Fruit fly (Drosophila melanogaster) whole organism, embryonic: ENCODE data around the gene Idua.
A peak's percentile ranks its signal among the peaks of the same experiment; 100 is the strongest.

Experiments used
- Ada2b ChIP-seq: fragments of 200-800 bp; sonication (Bioruptor generic); IDR thresholded peaks from 2 replicates; pipeline ENCODE4 v1.3.6; 2022; ENCODE audit warnings: missing biosample characterization, missing genetic modification characterization
- Atf6 ChIP-seq: fragments of 200-800 bp; sonication (Bioruptor generic); IDR thresholded peaks from 2 replicates; pipeline ENCODE4 v1.3.6; 2022; ENCODE audit warnings: missing biosample characterization, missing genetic modification characterization
- CG10147 ChIP-seq: fragments of 200-800 bp; sonication (Bioruptor generic); optimal IDR thresholded peaks from 2 replicates; lab custom pipeline; 2019; ENCODE audit warnings: missing biosample characterization, mild to moderate bottlenecking, missing genetic modification characterization, moderate library complexity
- CG10209 ChIP-seq: fragments of 200-800 bp; sonication (Bioruptor generic); optimal IDR thresholded peaks from 3 replicates; lab custom pipeline; 2017; ENCODE audit warnings: missing biosample characterization, mild to moderate bottlenecking, missing genetic modification characterization, missing genetic modification reagents
- CG10267 ChIP-seq: fragments of 200-800 bp; sonication (Bioruptor generic); optimal IDR thresholded peaks from 2 replicates; lab custom pipeline; 2018; ENCODE audit warnings: missing biosample characterization, mild to moderate bottlenecking, missing genetic modification characterization, moderate library complexity
- CG10366 ChIP-seq: fragments of 200-800 bp; sonication (Bioruptor generic); IDR thresholded peaks from 2 replicates; pipeline ENCODE4 v1.3.6; 2022; ENCODE audit warnings: missing biosample characterization, missing genetic modification characterization
- CG11504 ChIP-seq: fragments of 200-800 bp; sonication (Bioruptor generic); optimal IDR thresholded peaks from 3 replicates; lab custom pipeline; 2019; ENCODE audit warnings: missing biosample characterization, mild to moderate bottlenecking, missing genetic modification characterization, moderate library complexity
- CG12391 ChIP-seq: fragments of 200-800 bp; sonication (Bioruptor generic); optimal IDR thresholded peaks from 3 replicates; lab custom pipeline; 2018; ENCODE audit warnings: missing biosample characterization, mild to moderate bottlenecking, missing genetic modification characterization, moderate library complexity
- CG13424 ChIP-seq: fragments of 200-800 bp; sonication (Bioruptor generic); optimal IDR thresholded peaks from 2 replicates; lab custom pipeline; 2019; ENCODE audit warnings: missing biosample characterization, mild to moderate bottlenecking, missing genetic modification characterization, moderate library complexity
- CG15011 ChIP-seq: fragments of 200-800 bp; sonication (Bioruptor generic); optimal IDR thresholded peaks from 3 replicates; lab custom pipeline; 2018; ENCODE audit warnings: missing biosample characterization, mild to moderate bottlenecking, missing genetic modification characterization
- CG1529 ChIP-seq: fragments of 200-800 bp; sonication (Bioruptor generic); optimal IDR thresholded peaks from 3 replicates; lab custom pipeline; 2018; ENCODE audit warnings: missing biosample characterization, missing genetic modification characterization
- CG17359 ChIP-seq: fragments of 200-800 bp; sonication (Bioruptor generic); optimal IDR thresholded peaks from 3 replicates; lab custom pipeline; 2018; ENCODE audit warnings: missing biosample characterization, mild to moderate bottlenecking, missing genetic modification characterization, moderate library complexity
- CG17361 ChIP-seq: fragments of 200-800 bp; sonication (Bioruptor generic); IDR thresholded peaks from 3 replicates; pipeline ENCODE4 v1.3.6; 2022; ENCODE audit warnings: missing biosample characterization, missing genetic modification characterization
- CG2678 ChIP-seq: fragments of 200-800 bp; sonication (Bioruptor generic); optimal IDR thresholded peaks from 3 replicates; lab custom pipeline; 2019; ENCODE audit warnings: missing biosample characterization, mild to moderate bottlenecking, missing genetic modification characterization, moderate library complexity
- CG2712 ChIP-seq: fragments of 200-800 bp; optimal IDR thresholded peaks from 3 replicates; lab custom pipeline; 2019; ENCODE audit warnings: missing biosample characterization, mild to moderate bottlenecking, missing genetic modification characterization, moderate library complexity
- CG3281 ChIP-seq: fragments of 200-800 bp; sonication (Bioruptor generic); optimal IDR thresholded peaks from 3 replicates; lab custom pipeline; 2017; ENCODE audit warnings: missing biosample characterization, mild to moderate bottlenecking, missing genetic modification characterization
- CG4360 ChIP-seq: fragments of 200-800 bp; sonication (Bioruptor generic); IDR thresholded peaks from 2 replicates; pipeline ENCODE4 v1.3.6; 2022; ENCODE audit warnings: missing biosample characterization, missing genetic modification characterization
- CG4424 ChIP-seq: fragments of 200-800 bp; sonication (Bioruptor generic); optimal IDR thresholded peaks from 3 replicates; lab custom pipeline; 2016; ENCODE audit warnings: missing biosample characterization, missing genetic modification characterization
- CG7556 ChIP-seq: fragments of 200-800 bp; sonication (Bioruptor generic); optimal IDR thresholded peaks from 2 replicates; lab custom pipeline; 2017; ENCODE audit warnings: missing biosample characterization, mild to moderate bottlenecking, missing genetic modification characterization
- CG7987 ChIP-seq: fragments of 200-800 bp; sonication (Bioruptor generic); optimal IDR thresholded peaks from 2 replicates; lab custom pipeline; 2018; ENCODE audit warnings: missing biosample characterization, mild to moderate bottlenecking, missing genetic modification characterization, moderate library complexity
- CG8924 ChIP-seq: fragments of 200-800 bp; optimal IDR thresholded peaks from 3 replicates; lab custom pipeline; 2019; ENCODE audit warnings: missing biosample characterization, mild to moderate bottlenecking, missing genetic modification characterization, moderate library complexity
- CG9215 ChIP-seq: fragments of 200-800 bp; sonication (Bioruptor generic); IDR thresholded peaks from 2 replicates; pipeline ENCODE4 v1.3.6; 2022; ENCODE audit warnings: missing biosample characterization, missing genetic modification characterization
- CG9817 ChIP-seq: fragments of 200-800 bp; sonication (Bioruptor generic); optimal IDR thresholded peaks from 2 replicates; lab custom pipeline; 2018; ENCODE audit warnings: missing biosample characterization, mild to moderate bottlenecking, missing genetic modification characterization, moderate library complexity
- CG9932 ChIP-seq: fragments of 200-800 bp; sonication (Bioruptor generic); IDR thresholded peaks from 2 replicates; pipeline ENCODE4 v1.3.6; 2022; ENCODE audit warnings: missing biosample characterization, missing genetic modification characterization
- CoRest ChIP-seq: fragments of 200-800 bp; sonication (Bioruptor generic); optimal IDR thresholded peaks from 3 replicates; lab custom pipeline; 2018; ENCODE audit warnings: missing biosample characterization, mild to moderate bottlenecking, missing genetic modification characterization, moderate library complexity
- Ets65A ChIP-seq: fragments of 200-800 bp; sonication (Bioruptor generic); peaks from one replicate; lab custom pipeline; 2016; ENCODE audit warnings: missing biosample characterization, missing genetic modification characterization
- Fer3 ChIP-seq: fragments of 200-800 bp; sonication (Bioruptor generic); optimal IDR thresholded peaks from 2 replicates; lab custom pipeline; 2018; ENCODE audit warnings: missing biosample characterization, mild to moderate bottlenecking, missing genetic modification characterization, moderate library complexity
- HHEX ChIP-seq: fragments of 200-800 bp; sonication (Bioruptor generic); optimal IDR thresholded peaks from 3 replicates; lab custom pipeline; 2017; ENCODE audit warnings: missing biosample characterization, mild to moderate bottlenecking, missing genetic modification characterization, missing genetic modification reagents
- Hand ChIP-seq: fragments of 200-800 bp; sonication (Bioruptor generic); optimal IDR thresholded peaks from 2 replicates; lab custom pipeline; 2017; ENCODE audit warnings: mild to moderate bottlenecking, missing biosample characterization, missing genetic modification reagents, missing genetic modification characterization
- Med ChIP-seq: fragments of 200-800 bp; sonication (Bioruptor generic); peaks from one replicate; lab custom pipeline; 2016; ENCODE audit warnings: missing biosample characterization, missing genetic modification characterization, mild to moderate bottlenecking, inconsistent platforms, moderate library complexity
- Meics ChIP-seq: fragments of 200-800 bp; sonication (Bioruptor generic); optimal IDR thresholded peaks from 2 replicates; lab custom pipeline; 2017; ENCODE audit warnings: missing biosample characterization, mild to moderate bottlenecking, missing genetic modification characterization
- Oli ChIP-seq: fragments of 200-800 bp; sonication (Bioruptor generic); optimal IDR thresholded peaks from 2 replicates; lab custom pipeline; 2018; ENCODE audit warnings: missing biosample characterization, mild to moderate bottlenecking, missing genetic modification characterization, moderate library complexity
- Rfx ChIP-seq: fragments of 200-800 bp; sonication (Bioruptor generic); IDR thresholded peaks from 2 replicates; pipeline ENCODE4 v1.3.6; 2022; ENCODE audit warnings: missing biosample characterization, missing genetic modification characterization
- corto ChIP-seq: fragments of 200-800 bp; sonication (Bioruptor generic); optimal IDR thresholded peaks from 2 replicates; lab custom pipeline; 2016; ENCODE audit warnings: missing biosample characterization, mild to moderate bottlenecking, missing genetic modification characterization, moderate library complexity
- dysf ChIP-seq: fragments of 200-800 bp; sonication (Bioruptor generic); IDR thresholded peaks from 3 replicates; pipeline ENCODE4 v1.3.6; 2022; ENCODE audit warnings: missing biosample characterization, missing genetic modification characterization
- esg ChIP-seq: fragments of 200-800 bp; sonication (Bioruptor generic); conservative IDR thresholded peaks from 2 replicates; pipeline ENCODE4 v1.3.6; 2022; ENCODE audit warnings: missing biosample characterization, missing genetic modification characterization
- fd3F ChIP-seq: fragments of 200-800 bp; sonication (Bioruptor generic); optimal IDR thresholded peaks from 2 replicates; lab custom pipeline; 2018; ENCODE audit warnings: missing biosample characterization, mild to moderate bottlenecking, missing genetic modification characterization, moderate library complexity
- ind ChIP-seq: fragments of 200-800 bp; sonication (Bioruptor generic); optimal IDR thresholded peaks from 3 replicates; lab custom pipeline; 2016; ENCODE audit warnings: missing biosample characterization, missing genetic modification characterization
- lab ChIP-seq: fragments of 200-800 bp; sonication (Bioruptor generic); optimal IDR thresholded peaks from 3 replicates; lab custom pipeline; 2017; ENCODE audit warnings: missing biosample characterization, missing genetic modification characterization, mild to moderate bottlenecking, moderate library complexity, missing genetic modification reagents
- lilli ChIP-seq: fragments of 200-800 bp; sonication (Bioruptor generic); optimal IDR thresholded peaks from 3 replicates; lab custom pipeline; 2016; ENCODE audit warnings: missing biosample characterization, missing genetic modification characterization
- luna ChIP-seq: fragments of 200-800 bp; sonication (Bioruptor generic); optimal IDR thresholded peaks from 2 replicates; lab custom pipeline; 2016; ENCODE audit warnings: missing biosample characterization, missing genetic modification characterization
- mam ChIP-seq: fragments of 200-800 bp; sonication (Bioruptor generic); optimal IDR thresholded peaks from 3 replicates; lab custom pipeline; 2016; ENCODE audit warnings: missing biosample characterization, missing genetic modification characterization
- mld ChIP-seq: fragments of 200-800 bp; sonication (Bioruptor generic); IDR thresholded peaks from 3 replicates; pipeline ENCODE4 v1.3.6; 2022; ENCODE audit warnings: missing biosample characterization, missing genetic modification characterization; ENCODE audit not compliant: partially characterized antibody
- org-1 ChIP-seq: fragments of 200-800 bp; sonication (Bioruptor generic); optimal IDR thresholded peaks from 2 replicates; lab custom pipeline; 2017; ENCODE audit warnings: missing biosample characterization, missing genetic modification characterization
- sd ChIP-seq: fragments of 200-800 bp; sonication (Bioruptor generic); optimal IDR thresholded peaks from 3 replicates; lab custom pipeline; 2018; ENCODE audit warnings: missing biosample characterization, mild to moderate bottlenecking, missing genetic modification characterization, moderate library complexity
- sr ChIP-seq: fragments of 200-800 bp; sonication (Bioruptor generic); IDR thresholded peaks from 3 replicates; pipeline ENCODE4 v1.3.6; 2022; ENCODE audit warnings: missing biosample characterization, missing genetic modification characterization
- ssp ChIP-seq: fragments of 200-800 bp; sonication (Bioruptor generic); IDR thresholded peaks from 2 replicates; pipeline ENCODE4 v1.3.6; 2022; ENCODE audit warnings: missing biosample characterization, missing genetic modification characterization
- sug ChIP-seq: fragments of 200-800 bp; optimal IDR thresholded peaks from 2 replicates; lab custom pipeline; 2019; ENCODE audit warnings: missing biosample characterization, mild to moderate bottlenecking, missing genetic modification characterization, moderate library complexity

The Idua gene

DNA sequence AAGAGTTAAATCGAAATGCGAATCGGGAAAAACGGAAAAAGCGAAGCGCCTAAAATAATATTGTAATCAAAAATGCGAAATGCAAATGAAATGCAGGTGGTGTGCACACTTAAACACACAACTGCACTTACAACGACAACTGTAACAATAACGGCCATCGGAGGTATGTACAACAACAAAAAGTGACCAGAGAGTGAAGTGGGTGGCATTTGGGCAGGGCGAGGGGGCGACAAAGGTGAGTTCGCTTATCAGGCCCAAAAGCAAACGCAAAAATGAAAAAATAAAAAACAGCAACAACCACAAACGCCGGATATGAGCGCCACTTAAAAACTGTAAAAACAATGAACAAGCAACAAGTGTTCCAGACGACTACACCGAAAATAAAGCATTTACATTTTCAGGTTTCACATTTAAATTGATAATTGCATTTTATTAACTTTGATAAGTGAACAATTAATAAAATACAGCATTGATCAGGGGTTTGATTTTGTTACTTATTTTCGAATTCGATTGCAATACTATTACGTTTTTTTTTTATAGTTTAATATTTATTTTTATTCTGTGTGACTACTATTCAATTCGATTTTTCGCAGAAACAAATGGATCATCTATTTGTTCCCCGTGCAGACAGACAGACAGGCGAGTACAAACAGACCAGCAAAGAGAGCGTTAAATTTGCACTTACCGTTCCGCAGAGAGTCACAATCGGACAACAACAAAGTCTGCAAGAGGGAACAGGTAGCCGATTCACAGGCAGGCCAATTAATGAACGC lies 47.6 kb downstream of the Idua start (continued):
- peak; percentile 11 for TF ChIP-seq CG4424 (GFP tag; lab: Kevin White, UChicago)
- TF ChIP-seq CG1529 (GFP tag; lab: Kevin White, UChicago): no peak
- peak; percentile 66 for TF ChIP-seq CG9932
- TF ChIP-seq sr: 0 out of 3 replicates have a peak, but pooled peaks have one; percentile 8
- no peak for TF ChIP-seq mld (GFP tag; lab: Robert Waterston, UW)
- peak; percentile 42 for TF ChIP-seq CG10209 (GFP tag; lab: Kevin White, UChicago)
- TF ChIP-seq dysf (GFP tag; lab: Robert Waterston, UW): peak; percentile 66; the same call in 2 of the 3 replicates
- TF ChIP-seq mam: peak; percentile 8
- peak; percentile 58 for TF ChIP-seq CoRest (tag; lab: Kevin White, UChicago)
- peak; percentile 31 for TF ChIP-seq CG10147 (GFP tag; lab: Kevin White, UChicago)
- peak; percentile 10 for TF ChIP-seq corto (GFP tag; lab: Kevin White, UChicago)
- 0 out of 2 replicates have a peak, but pooled peaks have one; percentile 28 for TF ChIP-seq ssp (GFP tag; lab: Robert Waterston, UW)
- peak; percentile 5 for TF ChIP-seq CG7556 (GFP tag; lab: Kevin White, UChicago)
- TF ChIP-seq CG11504: peak; percentile 44
- TF ChIP-seq Ets65A (GFP tag; lab: Kevin White, UChicago): peak; percentile 82
- TF ChIP-seq CG8924: peak; percentile 27
- 0 out of 2 replicates have a peak, but pooled peaks have one; percentile 21 for TF ChIP-seq esg (GFP tag; lab: Robert Waterston, UW)
- TF ChIP-seq lab (GFP tag; lab: Kevin White, UChicago): peak; percentile 65
- peak; percentile 18 for TF ChIP-seq sug (tag; lab: Kevin White, UChicago)
- TF ChIP-seq luna (GFP tag; lab: Kevin White, UChicago): no peak
- TF ChIP-seq Hand: peak; percentile 43
- TF ChIP-seq Fer3: peak; percentile 54
- peak; percentile 68 for TF ChIP-seq Rfx
- peak; percentile 26; the same call in 1 of the 2 replicates for TF ChIP-seq CG4360 (GFP tag; lab: Robert Waterston, UW)
- TF ChIP-seq CG15011: peak; percentile 16
- peak; percentile 24 for TF ChIP-seq fd3F (GFP tag; lab: Kevin White, UChicago)
- peak; percentile 54 for TF ChIP-seq HHEX (GFP tag; lab: Kevin White, UChicago)
- peak; percentile 19 for TF ChIP-seq sd (tag; lab: Kevin White, UChicago)
- no peak for TF ChIP-seq CG17359 (tag; lab: Kevin White, UChicago)
- peak; percentile 49 for TF ChIP-seq lilli
- peak; percentile 69 for TF ChIP-seq CG2678
- no peak for TF ChIP-seq CG7987 (GFP tag; lab: Kevin White, UChicago)
- TF ChIP-seq org-1: peak; percentile 8
- peak; percentile 1 for TF ChIP-seq CG10267 (tag; lab: Kevin White, UChicago)
- TF ChIP-seq CG12391 (tag; lab: Kevin White, UChicago): peak; percentile 11
- peak; percentile 18 for TF ChIP-seq Oli (tag; lab: Kevin White, UChicago)
- peak; percentile 67 for TF ChIP-seq Atf6 (GFP tag; lab: Robert Waterston, UW)
- peak; percentile 25 for TF ChIP-seq ind (GFP tag; lab: Kevin White, UChicago)
- peak; percentile 48; the same call in 2 of the 3 replicates for TF ChIP-seq CG17361 (GFP tag; lab: Robert Waterston, UW)
- TF ChIP-seq CG10366 (GFP tag; lab: Robert Waterston, UW): 0 out of 2 replicates have a peak, but pooled peaks have one; percentile 31
- TF ChIP-seq Ada2b: 0 out of 2 replicates have a peak, but pooled peaks have one; percentile 4
- TF ChIP-seq CG2712 (tag; lab: Kevin White, UChicago): peak; percentile 25
- peak; percentile 5 for TF ChIP-seq CG13424 (tag; lab: Kevin White, UChicago)
- peak; percentile 34 for TF ChIP-seq CG9817 (tag; lab: Kevin White, UChicago)
- TF ChIP-seq CG3281 (GFP tag; lab: Kevin White, UChicago): peak; percentile 61
- TF ChIP-seq Meics (GFP tag; lab: Kevin White, UChicago): peak; percentile 63
- TF ChIP-seq Med: peak; percentile 45
- peak; percentile 59 for TF ChIP-seq CG9215
